In the genomic region with DNA sequence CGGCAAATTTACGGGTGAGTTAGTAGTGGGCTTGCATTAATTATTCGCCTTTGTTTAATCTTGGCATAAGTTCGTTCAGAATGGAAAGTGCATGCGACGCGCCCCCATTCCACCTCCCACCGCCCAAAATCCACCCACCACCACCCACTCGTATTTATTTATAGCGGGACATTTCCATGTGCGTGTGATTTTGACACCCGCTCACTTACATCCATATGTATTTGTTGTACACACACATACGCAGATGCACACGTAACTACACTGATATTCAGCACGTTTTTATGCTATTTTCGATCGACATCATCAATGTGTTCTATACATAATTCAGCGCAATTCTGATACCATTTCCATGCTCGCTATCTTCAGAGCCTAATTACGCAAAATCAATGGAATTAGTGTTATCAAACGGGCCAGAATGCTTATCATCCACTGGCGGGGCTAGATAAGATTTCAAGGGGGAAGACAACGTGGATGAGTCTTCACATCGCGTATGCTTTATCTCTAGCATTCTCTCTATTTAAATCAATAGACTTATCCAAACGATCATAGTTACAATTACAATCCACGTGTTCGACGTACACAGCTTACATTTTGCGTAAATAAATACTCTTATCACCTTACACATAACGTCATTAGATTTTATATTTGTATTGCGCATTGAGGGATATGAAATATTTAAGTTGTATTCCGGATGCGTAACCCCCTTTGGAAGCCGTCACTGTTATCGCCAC, we compare ENCODE assay signal across 1 fruit fly cellular context.
TF ChIP-seq lines count a peak whose summit lies in the region.

No protein-coding gene starts in this region.

TF ChIP-seq in whole organism, embryonic, 481 proteins besides CTCF, POLR2A, EP300 and RAD21 (continued from another document):
- TF ChIP-seq tll (GFP tag; optimal IDR thresholded peaks at IDR 0.05; lab: Kevin White, UChicago) (no peak), CG9215 (GFP tag; IDR thresholded peaks at IDR 0.05; lab: Robert Waterston, UW) (peak; percentile 41; the same call in 1 of the 2 replicates), nerfin-1 (tag; optimal IDR thresholded peaks at IDR 0.05; lab: Kevin White, UChicago) (peak; percentile 8), trh (GFP tag; optimal IDR thresholded peaks at IDR 0.05; lab: Kevin White, UChicago) (no peak), CG16863 (GFP tag; optimal IDR thresholded peaks at IDR 0.05; lab: Kevin White, UChicago) (peak; percentile 1), CG2120 (GFP tag; optimal IDR thresholded peaks at IDR 0.05; lab: Kevin White, UChicago) (peak; percentile 80), CG11696 (GFP tag; IDR thresholded peaks at IDR 0.05; lab: Robert Waterston, UW) (no peak), Fer3 (tag; optimal IDR thresholded peaks at IDR 0.05; lab: Kevin White, UChicago) (peak; percentile 28), CG12659 (GFP tag; optimal IDR thresholded peaks at IDR 0.05; lab: Kevin White, UChicago) (peak; percentile 14), CG13894 (tag; optimal IDR thresholded peaks at IDR 0.05; lab: Kevin White, UChicago) (no peak), CG17829 (tag; optimal IDR thresholded peaks at IDR 0.05; lab: Kevin White, UChicago) (no peak), hkb (optimal IDR thresholded peaks at IDR 0.05; lab: Kevin White, UChicago) (no peak), hkb (GFP tag; IDR thresholded peaks at IDR 0.05; lab: Robert Waterston, UW) (peak; percentile 37), jigr1 (GFP tag; IDR thresholded peaks at IDR 0.05; lab: Robert Waterston, UW) (no peak), Trl (optimal IDR thresholded peaks at IDR 0.05; lab: Kevin White, UChicago) (no peak), Trl (GFP tag; optimal IDR thresholded peaks at IDR 0.05; lab: Kevin White, UChicago) (peak; percentile 25), CG4360 (GFP tag; IDR thresholded peaks at IDR 0.05; lab: Robert Waterston, UW) (no peak), CG1603 (tag; optimal IDR thresholded peaks at IDR 0.05; lab: Kevin White, UChicago) (peak; percentile 8), knrl (GFP tag; IDR thresholded peaks at IDR 0.05; lab: Robert Waterston, UW; ENCODE audit: partially characterized antibody) (no peak), pros (GFP tag; optimal IDR thresholded peaks at IDR 0.05; lab: Kevin White, UChicago) (peak; percentile 12), B-H2 (GFP tag; optimal IDR thresholded peaks at IDR 0.05; lab: Kevin White, UChicago) (no peak), vfl (GFP tag; optimal IDR thresholded peaks at IDR 0.05; lab: Kevin White, UChicago) (no peak), pnt (GFP tag; optimal IDR thresholded peaks at IDR 0.05; lab: Kevin White, UChicago) (no peak), bigmax (GFP tag; optimal IDR thresholded peaks at IDR 0.05; lab: Kevin White, UChicago) (no peak), sens-2 (GFP tag; IDR thresholded peaks at IDR 0.05; lab: Robert Waterston, UW) (no peak), NfI (GFP tag; optimal IDR thresholded peaks at IDR 0.05; lab: Kevin White, UChicago) (peak; percentile 13), CG12104 (GFP tag; optimal IDR thresholded peaks at IDR 0.05; lab: Kevin White, UChicago) (no peak), Atf6 (GFP tag; IDR thresholded peaks at IDR 0.05; lab: Robert Waterston, UW) (0 out of 2 replicates have a peak, but pooled peaks have one; percentile 46), fd96Cb (tag; optimal IDR thresholded peaks at IDR 0.05; lab: Kevin White, UChicago) (no peak)
